Worm (Caenorhabditis elegans) whole organism, L1 larva: ENCODE results near the gene scl-14.
A peak's percentile ranks its signal among the peaks of the same experiment; 100 is the strongest.

Experiments
- C16A3.4 ChIP-seq: fragments of 150-350 bp; optimal IDR thresholded peaks from 2 replicates; lab custom pipeline; 2014; ENCODE audit warnings: missing biosample characterization, missing genetic modification characterization
- aly-2 ChIP-seq: fragments of 150-350 bp; optimal IDR thresholded peaks from 2 replicates; lab custom pipeline; 2014; ENCODE audit warnings: missing biosample characterization, missing genetic modification characterization
- ama-1 ChIP-seq: fragments of 150-350 bp; optimal IDR thresholded peaks from 2 replicates; lab custom pipeline; 2014
- blmp-1 ChIP-seq: fragments of 150-350 bp; optimal IDR thresholded peaks from 2 replicates; lab custom pipeline; 2014; ENCODE audit warnings: missing biosample characterization, missing genetic modification characterization
- ceh-8 ChIP-seq: fragments of 200-800 bp; sonication (Bioruptor generic); optimal IDR thresholded peaks from 2 replicates; lab custom pipeline; 2018; ENCODE audit warnings: mild to moderate bottlenecking, missing genetic modification characterization, moderate library complexity, missing compliant biosample characterization
- ces-1 ChIP-seq: fragments of 150-350 bp; optimal IDR thresholded peaks from 2 replicates; lab custom pipeline; 2014; ENCODE audit warnings: missing biosample characterization, missing genetic modification reagents, missing genetic modification characterization
- dpl-1 ChIP-seq, 3 experiments: fragments of 150-350 bp in 2 of 3; sonication (generic microtip) in 1 of 3; optimal IDR thresholded peaks; 2 replicates each; lab custom pipeline; 2014 to 2017; ENCODE audit warnings: missing biosample characterization in 3 of 3, missing genetic modification characterization in 3 of 3, missing genetic modification reagents in 3 of 3
- efl-1 ChIP-seq, 4 experiments: fragments of 150-350 bp; optimal IDR thresholded peaks in 3 of 4; peaks in 1 of 4; 1 replicate in 1 of 4; 2 replicates in 3 of 4; lab custom pipeline; 2014; ENCODE audit warnings: missing biosample characterization in 2 of 4, missing genetic modification characterization in 2 of 4, missing genetic modification reagents in 2 of 4
- egl-13 ChIP-seq: sonication (generic microtip); optimal IDR thresholded peaks from 2 replicates; lab custom pipeline; 2016; ENCODE audit warnings: missing genotype, missing genetic modification reagents, missing genetic modification characterization, missing compliant biosample characterization
- ets-5 ChIP-seq: fragments of 200-800 bp; sonication (Bioruptor generic); IDR thresholded peaks from 2 replicates; pipeline ENCODE4 v1.3.6; 2022; ENCODE audit warnings: missing genetic modification characterization, missing compliant biosample characterization
- fos-1 ChIP-seq: fragments of 150-350 bp; optimal IDR thresholded peaks from 2 replicates; lab custom pipeline; 2014; ENCODE audit warnings: missing biosample characterization, missing genetic modification characterization
- hlh-17 ChIP-seq: fragments of 200-800 bp; sonication (Bioruptor generic); optimal IDR thresholded peaks from 2 replicates; lab custom pipeline; 2018; ENCODE audit warnings: missing genetic modification characterization, mild to moderate bottlenecking, missing compliant biosample characterization, moderate library complexity, borderline replicate concordance
- isw-1 ChIP-seq: fragments of 200-800 bp; sonication (Bioruptor generic); IDR thresholded peaks from 2 replicates; pipeline ENCODE4 v1.3.6; 2022; ENCODE audit warnings: missing genetic modification characterization, missing compliant biosample characterization
- lin-14 ChIP-seq: fragments of 200-800 bp; sonication (Bioruptor generic); optimal IDR thresholded peaks from 2 replicates; lab custom pipeline; 2018; ENCODE audit warnings: mild to moderate bottlenecking, missing genetic modification characterization, moderate library complexity, missing compliant biosample characterization
- lin-15B ChIP-seq: fragments of 150-350 bp; sonication (generic microtip); optimal IDR thresholded peaks from 3 replicates; lab custom pipeline; 2014; ENCODE audit warnings: missing biosample characterization, missing genetic modification characterization
- lsy-2 ChIP-seq, 2 experiments: fragments of 150-350 bp; optimal IDR thresholded peaks; 2 replicates each; lab custom pipeline; 2014; ENCODE audit warnings: missing biosample characterization in 2 of 2, missing genetic modification characterization in 2 of 2
- mab-9 ChIP-seq: fragments of 200-800 bp; sonication (Bioruptor generic); IDR thresholded peaks from 2 replicates; pipeline ENCODE4 v1.3.6; 2022; ENCODE audit warnings: missing genetic modification reagents, missing genetic modification characterization, missing compliant biosample characterization
- nhr-12 ChIP-seq: sonication (generic microtip); optimal IDR thresholded peaks from 2 replicates; lab custom pipeline; 2017; ENCODE audit warnings: missing biosample characterization, missing genetic modification characterization
- nhr-19 ChIP-seq: fragments of 200-800 bp; sonication (Bioruptor generic); conservative IDR thresholded peaks from 2 replicates; pipeline ENCODE4 v1.3.6; 2022; ENCODE audit warnings: missing genetic modification characterization, missing compliant biosample characterization
- nhr-28 ChIP-seq: fragments of 150-350 bp; optimal IDR thresholded peaks from 2 replicates; lab custom pipeline; 2014; ENCODE audit warnings: missing biosample characterization, missing genetic modification characterization
- nhr-76 ChIP-seq: sonication (generic microtip); optimal IDR thresholded peaks from 2 replicates; lab custom pipeline; 2017; ENCODE audit warnings: missing biosample characterization, missing genetic modification characterization
- nhr-77 ChIP-seq: fragments of 150-350 bp; optimal IDR thresholded peaks from 2 replicates; lab custom pipeline; 2014; ENCODE audit warnings: missing biosample characterization, missing genetic modification characterization
- pag-3 ChIP-seq: sonication (generic microtip); optimal IDR thresholded peaks from 2 replicates; lab custom pipeline; 2017; ENCODE audit warnings: missing genetic modification characterization, mild to moderate bottlenecking, missing compliant biosample characterization, antibody characterized with exemption, borderline replicate concordance; ENCODE audit not compliant: insufficient read depth
- skn-1 ChIP-seq: fragments of 150-350 bp; optimal IDR thresholded peaks from 2 replicates; lab custom pipeline; 2014; ENCODE audit warnings: missing biosample characterization, missing genetic modification characterization
- snpc-4 ChIP-seq: fragments of 150-350 bp; optimal IDR thresholded peaks from 2 replicates; lab custom pipeline; 2014; ENCODE audit warnings: missing biosample characterization, missing genetic modification characterization
- snu-23 ChIP-seq: sonication (generic microtip); optimal IDR thresholded peaks from 2 replicates; lab custom pipeline; 2016; ENCODE audit warnings: missing genetic modification characterization, missing compliant biosample characterization
- sox-4 ChIP-seq: sonication (generic microtip); optimal IDR thresholded peaks from 2 replicates; lab custom pipeline; 2016; ENCODE audit warnings: missing genetic modification characterization, missing compliant biosample characterization
- sup-37 ChIP-seq: fragments of 200-800 bp; sonication (Bioruptor generic); optimal IDR thresholded peaks from 2 replicates; lab custom pipeline; 2018; ENCODE audit warnings: mild to moderate bottlenecking, missing genetic modification characterization, missing compliant biosample characterization
- unc-130 ChIP-seq: fragments of 150-350 bp; optimal IDR thresholded peaks from 2 replicates; lab custom pipeline; 2017; ENCODE audit warnings: missing biosample characterization, missing genetic modification characterization, inconsistent platforms
- unc-30 ChIP-seq: sonication (generic microtip); optimal IDR thresholded peaks from 2 replicates; lab custom pipeline; 2017; ENCODE audit warnings: missing biosample characterization, missing genetic modification characterization

scl-14 gene

DNA sequence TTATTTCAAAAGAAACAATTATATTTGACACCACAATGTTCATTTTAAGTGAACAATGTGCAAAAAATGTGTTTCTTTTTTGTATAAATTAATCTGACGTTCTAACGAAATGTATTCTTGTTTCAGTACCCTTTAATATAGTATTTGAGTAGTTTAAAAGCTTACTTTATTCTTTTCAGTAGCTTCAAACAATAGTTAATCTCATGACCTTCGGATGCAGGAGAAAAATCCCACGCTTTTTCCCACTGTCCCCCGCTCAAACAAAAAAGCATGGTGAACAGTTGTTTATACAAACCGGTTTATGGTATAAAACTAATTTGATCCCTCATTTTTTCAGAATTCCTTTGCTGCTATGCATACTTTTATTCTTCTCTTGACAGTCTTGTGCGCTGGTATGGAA, at the start of gene scl-14:
Gene scl-14, plus strand, starts transcription at position 301 of the 400 bp plus-strand sequence.
- TF ChIP-seq pag-3 (tag; lab: Kevin White, UChicago) = no peak
- no peak for TF ChIP-seq snpc-4 (tag; lab: Kevin White, UChicago)
- no peak for TF ChIP-seq egl-13
- TF ChIP-seq nhr-28 (tag; lab: Kevin White, UChicago) = no peak
- TF ChIP-seq ama-1 = no peak
- no peak for TF ChIP-seq nhr-76 (tag; lab: Kevin White, UChicago)
- TF ChIP-seq lsy-2 (tag; optimal IDR thresholded peaks at IDR 0.05; lab: Kevin White, UChicago) = no peak
- TF ChIP-seq ets-5 = no peak
- no peak for TF ChIP-seq nhr-77 (tag; lab: Kevin White, UChicago)
- TF ChIP-seq skn-1 = no peak
- no peak for TF ChIP-seq efl-1 (optimal IDR thresholded peaks at IDR 0.05; lab: Kevin White, UChicago)
- no peak for TF ChIP-seq efl-1 (GFP tag; optimal IDR thresholded peaks at IDR 0.05 in 1 of 2; lab: Kevin White, UChicago)

DNA sequence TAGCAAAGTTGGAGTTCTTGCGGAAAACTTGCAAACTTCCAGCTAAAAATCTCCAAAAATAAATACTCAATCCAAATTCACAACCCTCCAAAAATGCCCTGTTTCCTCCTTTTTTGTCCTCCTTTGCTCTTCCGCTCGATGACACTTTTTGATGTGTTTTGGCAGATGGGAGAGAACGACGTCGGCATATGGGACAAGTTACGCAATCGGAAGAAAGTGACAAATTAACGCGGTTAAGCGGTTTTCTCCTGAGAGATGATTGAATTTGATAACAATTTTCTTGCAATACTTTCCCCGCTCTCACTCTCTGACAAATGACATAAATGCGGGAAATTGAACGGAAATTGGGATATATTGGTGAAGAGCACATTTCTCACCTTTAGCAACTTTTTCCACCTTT, 48.6 kb upstream of the scl-14 start:
- no peak for TF ChIP-seq efl-1 (optimal IDR thresholded peaks at IDR 0.05; lab: Kevin White, UChicago)
- TF ChIP-seq efl-1 (GFP tag; optimal IDR thresholded peaks at IDR 0.05 in 1 of 2; lab: Kevin White, UChicago) = no peak
- TF ChIP-seq blmp-1 (tag; lab: Kevin White, UChicago) = peak; percentile 87

DNA sequence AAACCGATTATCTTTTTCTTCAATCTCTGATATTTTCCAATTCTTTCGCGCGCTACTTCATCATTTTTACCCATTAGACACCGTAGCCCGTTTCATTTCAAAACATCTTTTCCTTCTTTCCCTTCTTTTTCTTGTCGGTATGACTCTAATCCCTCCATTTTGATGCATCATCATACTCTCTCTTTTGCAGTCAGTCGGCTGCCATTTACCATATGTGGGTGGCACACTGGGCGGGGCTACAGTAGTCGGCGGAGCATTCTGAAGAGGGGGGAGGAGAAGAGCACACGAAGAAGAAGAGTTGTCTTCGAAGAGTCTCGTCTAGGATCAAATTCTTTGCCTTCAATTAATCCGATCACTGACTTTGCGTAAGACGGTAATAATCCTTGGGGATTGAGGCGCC, 46.5 kb upstream of the scl-14 start, which contains the start of gene unc-30:
Gene unc-30, plus strand, starts transcription at position 184 of the 400 bp plus-strand sequence.
- TF ChIP-seq lsy-2 (tag; optimal IDR thresholded peaks at IDR 0.05; lab: Kevin White, UChicago) (peak in 1 of 2 experiments; percentile 8), lin-14 (peak; percentile 27), mab-9 (GFP tag; lab: Robert Waterston, UW) (0 out of 2 replicates have a peak, but pooled peaks have one; percentile 26), hlh-17 (GFP tag; lab: Kevin White, UChicago) (no peak), C16A3.4 (tag; lab: Kevin White, UChicago) (no peak)

DNA sequence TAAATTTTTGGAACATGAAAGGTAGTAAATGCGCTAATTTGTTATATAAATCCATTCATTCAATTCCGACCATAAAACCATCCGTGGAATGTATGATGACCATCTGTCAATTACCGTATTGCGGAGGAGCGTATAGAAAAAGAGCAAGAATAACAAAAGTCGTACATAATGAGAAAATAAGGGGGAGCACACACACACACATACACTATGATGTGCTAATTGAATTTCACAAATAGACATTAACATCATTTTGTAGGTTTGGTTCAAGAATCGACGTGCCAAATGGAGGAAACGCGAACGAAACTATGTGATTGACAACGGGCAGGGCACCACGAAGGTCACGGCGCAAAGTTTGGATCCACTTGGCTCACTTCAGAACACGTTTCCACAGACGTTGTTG, 43.9 kb upstream of the scl-14 start:
- no peak for TF ChIP-seq ces-1
- TF ChIP-seq sox-4 (tag; lab: Kevin White, UChicago) = no peak

DNA sequence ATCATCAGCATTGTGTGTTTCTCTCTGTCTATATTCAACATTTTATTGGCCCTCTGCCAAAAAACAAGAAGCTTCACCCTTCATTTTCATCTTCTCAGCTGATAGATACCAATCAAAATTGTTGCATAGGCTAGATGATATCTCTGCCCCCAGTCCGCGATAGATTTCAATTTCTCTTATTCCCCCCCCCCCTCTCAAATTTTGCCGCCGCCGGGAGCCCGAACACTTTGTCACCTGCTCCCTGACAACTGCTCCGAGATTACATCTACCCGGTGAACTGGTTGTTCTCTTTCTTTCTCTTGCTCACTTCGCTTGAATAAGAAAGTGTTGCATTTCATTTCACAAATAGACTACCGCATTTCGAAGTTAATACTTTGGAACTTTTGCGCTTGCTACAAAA, 39.3 kb upstream of the scl-14 start:
- TF ChIP-seq pag-3 (tag; lab: Kevin White, UChicago) (peak; percentile 48), lin-14 (peak; percentile 66), snu-23 (GFP tag; lab: Kevin White, UChicago) (no peak)
- TF ChIP-seq, all 84 proteins: peak for 2

DNA sequence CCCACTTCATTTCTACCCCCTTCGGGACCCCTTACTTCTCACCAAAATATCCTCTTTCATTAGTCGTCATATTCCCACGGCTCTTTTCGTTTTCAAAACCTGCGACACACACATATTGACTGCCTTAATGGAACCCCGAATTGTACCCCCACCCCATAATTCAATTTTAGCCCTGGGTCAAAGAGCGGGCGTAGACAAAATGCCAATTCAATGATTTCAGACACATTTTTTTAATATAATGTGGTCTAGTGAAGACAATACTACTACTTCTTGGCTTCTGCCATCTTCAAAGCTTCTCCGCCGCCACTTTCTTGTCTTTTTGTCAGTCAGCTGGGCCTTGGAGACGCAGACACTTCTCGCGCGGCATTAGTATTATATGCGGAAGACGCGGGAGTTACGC, 37.6 kb upstream of the scl-14 start:
- TF ChIP-seq lin-15B (tag; lab: Kevin White, UChicago) (no peak), efl-1 (optimal IDR thresholded peaks at IDR 0.05; lab: Kevin White, UChicago) (no peak), efl-1 (GFP tag; optimal IDR thresholded peaks at IDR 0.05 in 1 of 2; lab: Kevin White, UChicago) (peak in 1 of 2 experiments; percentile 39), ceh-8 (GFP tag; lab: Kevin White, UChicago) (no peak)

DNA sequence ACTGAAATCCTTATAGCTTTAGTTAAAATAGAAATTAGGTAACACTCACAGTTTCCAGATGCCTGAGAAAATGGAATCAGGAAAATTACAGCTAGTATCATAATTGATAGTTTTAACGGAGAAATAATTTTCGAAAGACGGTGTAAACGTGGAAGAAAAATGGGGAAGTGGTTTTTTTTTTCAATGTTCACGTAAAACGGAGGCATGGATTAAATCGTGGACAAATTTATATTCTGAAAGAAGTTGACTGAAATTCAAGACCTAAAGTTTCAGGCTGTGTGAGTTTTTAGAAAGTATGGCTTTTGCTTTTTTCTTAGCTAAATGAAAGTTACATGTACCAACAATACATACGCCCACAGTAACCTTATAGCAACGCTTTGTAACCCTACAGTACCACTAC, 23.0 kb upstream of the scl-14 start, which contains the start of gene spe-43:
Gene spe-43, minus strand, starts transcription at position 101 of the 400 bp plus-strand sequence.
- TF ChIP-seq isw-1 (GFP tag; lab: Robert Waterston, UW) (no peak), unc-130 (tag; lab: Kevin White, UChicago) (no peak), sup-37 (GFP tag; lab: Kevin White, UChicago) (no peak), aly-2 (tag; lab: Kevin White, UChicago) (no peak), lin-15B (tag; lab: Kevin White, UChicago) (no peak), C16A3.4 (tag; lab: Kevin White, UChicago) (no peak), dpl-1 (GFP tag; optimal IDR thresholded peaks at IDR 0.05; lab: Kevin White, UChicago) (no peak)

DNA sequence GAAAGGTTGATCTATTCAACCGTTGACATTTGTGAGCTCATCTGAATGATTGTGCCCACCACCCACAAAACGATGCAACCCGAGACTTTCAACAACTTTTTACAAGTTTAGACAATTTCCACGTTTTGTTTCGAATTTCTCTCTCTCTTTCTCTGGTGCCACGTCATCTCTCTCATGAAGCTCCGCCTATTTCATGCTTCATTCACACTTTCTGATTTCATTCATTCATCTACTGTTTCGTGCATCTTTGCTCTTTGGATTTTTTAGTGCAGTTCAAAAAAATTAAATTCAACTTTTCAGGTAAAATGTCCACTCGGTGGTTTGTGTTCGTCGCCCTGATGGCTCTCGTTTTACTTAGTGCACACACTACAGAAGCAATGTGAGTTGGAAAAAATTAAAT, 16.0 kb upstream of the scl-14 start, which contains the start of gene nlp-79:
Gene nlp-79, plus strand, starts transcription at position 301 of the 400 bp plus-strand sequence.
- no peak for TF ChIP-seq fos-1 (tag; lab: Kevin White, UChicago)
- no peak for TF ChIP-seq unc-30
- TF ChIP-seq sox-4 (tag; lab: Kevin White, UChicago) = no peak
- TF ChIP-seq nhr-12 (tag; lab: Kevin White, UChicago) = no peak
- no peak for TF ChIP-seq nhr-19 (GFP tag; lab: Robert Waterston, UW)
